Worm (Caenorhabditis elegans) whole organism, L1 larva: ENCODE measurements around the gene srx-67.

Experiments used
- C16A3.4 ChIP-seq: fragments of 150-350 bp; optimal IDR thresholded peaks from 2 replicates; lab custom pipeline; 2014; ENCODE audit warnings: missing biosample characterization, missing genetic modification characterization
- F16B12.6 ChIP-seq: fragments of 150-350 bp; optimal IDR thresholded peaks from 2 replicates; lab custom pipeline; 2014; ENCODE audit warnings: missing biosample characterization, missing genetic modification characterization
- alr-1 ChIP-seq: fragments of 200-800 bp; sonication (Bioruptor generic); optimal IDR thresholded peaks from 2 replicates; lab custom pipeline; 2018; ENCODE audit warnings: borderline replicate concordance, mild to moderate bottlenecking, missing genetic modification characterization, missing compliant biosample characterization
- blmp-1 ChIP-seq: fragments of 150-350 bp; optimal IDR thresholded peaks from 2 replicates; lab custom pipeline; 2014; ENCODE audit warnings: missing biosample characterization, missing genetic modification characterization
- ceh-82 ChIP-seq, 3 experiments: fragments of 150-350 bp in 1 of 3; sonication (generic microtip) in 2 of 3; optimal IDR thresholded peaks; 2 replicates each; lab custom pipeline; 2014 to 2017; ENCODE audit warnings: missing biosample characterization in 3 of 3, missing genetic modification characterization in 3 of 3
- ces-1 ChIP-seq: fragments of 150-350 bp; optimal IDR thresholded peaks from 2 replicates; lab custom pipeline; 2014; ENCODE audit warnings: missing biosample characterization, missing genetic modification reagents, missing genetic modification characterization
- dpl-1 ChIP-seq, 3 experiments: fragments of 150-350 bp in 2 of 3; sonication (generic microtip) in 1 of 3; optimal IDR thresholded peaks; 2 replicates each; lab custom pipeline; 2014 to 2017; ENCODE audit warnings: missing biosample characterization in 3 of 3, missing genetic modification characterization in 3 of 3, missing genetic modification reagents in 3 of 3
- dsc-1 ChIP-seq: sonication (generic microtip); optimal IDR thresholded peaks from 2 replicates; lab custom pipeline; 2016; ENCODE audit warnings: mild to moderate bottlenecking, missing genetic modification characterization, missing compliant biosample characterization
- efl-3 ChIP-seq: fragments of 200-800 bp; sonication (Bioruptor generic); optimal IDR thresholded peaks from 2 replicates; lab custom pipeline; 2018; ENCODE audit warnings: mild to moderate bottlenecking, missing genetic modification characterization, missing compliant biosample characterization
- egl-13 ChIP-seq: sonication (generic microtip); optimal IDR thresholded peaks from 2 replicates; lab custom pipeline; 2016; ENCODE audit warnings: missing genotype, missing genetic modification reagents, missing genetic modification characterization, missing compliant biosample characterization
- elt-2 ChIP-seq: sonication (generic microtip); optimal IDR thresholded peaks from 2 replicates; lab custom pipeline; 2016; ENCODE audit warnings: missing genetic modification characterization, mild to moderate bottlenecking, inconsistent platforms, missing compliant biosample characterization, missing genetic modification reagents
- elt-3 ChIP-seq, 6 experiments: fragments of 150-350 bp in 1 of 6; sonication (generic microtip); optimal IDR thresholded peaks; 2 replicates each; lab custom pipeline; 2017 to 2018; ENCODE audit warnings: missing biosample characterization in 6 of 6, missing genetic modification characterization in 6 of 6, inconsistent platforms in 1 of 6
- fkh-10 ChIP-seq: sonication (generic microtip); optimal IDR thresholded peaks from 2 replicates; lab custom pipeline; 2017; ENCODE audit warnings: missing biosample characterization, missing genetic modification reagents, missing genetic modification characterization
- fkh-8 ChIP-seq: sonication (generic microtip); optimal IDR thresholded peaks from 2 replicates; lab custom pipeline; 2016; ENCODE audit warnings: mild to moderate bottlenecking, missing genetic modification characterization, missing compliant biosample characterization
- fos-1 ChIP-seq: fragments of 150-350 bp; optimal IDR thresholded peaks from 2 replicates; lab custom pipeline; 2014; ENCODE audit warnings: missing biosample characterization, missing genetic modification characterization
- hlh-4 ChIP-seq: sonication (generic microtip); optimal IDR thresholded peaks from 2 replicates; lab custom pipeline; 2016; ENCODE audit warnings: mild to moderate bottlenecking, missing genetic modification characterization, missing compliant biosample characterization
- hpl-2 ChIP-seq: fragments of 150-350 bp; optimal IDR thresholded peaks from 2 replicates; lab custom pipeline; 2014; ENCODE audit warnings: missing biosample characterization, missing genetic modification reagents, missing genetic modification characterization
- isw-1 ChIP-seq: fragments of 200-800 bp; sonication (Bioruptor generic); IDR thresholded peaks from 2 replicates; pipeline ENCODE4 v1.3.6; 2022; ENCODE audit warnings: missing genetic modification characterization, missing compliant biosample characterization
- jun-1 ChIP-seq: fragments of 150-350 bp; optimal IDR thresholded peaks from 2 replicates; lab custom pipeline; 2014; ENCODE audit warnings: missing biosample characterization, missing genetic modification reagents, missing genetic modification characterization
- lin-13 ChIP-seq: fragments of 150-350 bp; optimal IDR thresholded peaks from 2 replicates; lab custom pipeline; 2014; ENCODE audit warnings: missing biosample characterization, missing genetic modification reagents, missing genetic modification characterization
- lin-14 ChIP-seq: fragments of 200-800 bp; sonication (Bioruptor generic); optimal IDR thresholded peaks from 2 replicates; lab custom pipeline; 2018; ENCODE audit warnings: mild to moderate bottlenecking, missing genetic modification characterization, moderate library complexity, missing compliant biosample characterization
- lin-35 ChIP-seq, 2 experiments: fragments of 150-350 bp; optimal IDR thresholded peaks; 2 replicates each; lab custom pipeline; 2014; ENCODE audit warnings: missing biosample characterization in 2 of 2, missing genetic modification characterization in 2 of 2, missing genetic modification reagents in 2 of 2
- lin-39 ChIP-seq: fragments of 150-350 bp; optimal IDR thresholded peaks from 2 replicates; lab custom pipeline; 2014; ENCODE audit warnings: missing biosample characterization, missing genetic modification reagents, missing genetic modification characterization
- lir-3 ChIP-seq: sonication (generic microtip); optimal IDR thresholded peaks from 2 replicates; lab custom pipeline; 2016; ENCODE audit warnings: mild to moderate bottlenecking, missing genetic modification characterization, moderate library complexity, missing compliant biosample characterization; ENCODE audit not compliant: poor library complexity
- lsy-2 ChIP-seq, 2 experiments: fragments of 150-350 bp; optimal IDR thresholded peaks; 2 replicates each; lab custom pipeline; 2014; ENCODE audit warnings: missing biosample characterization in 2 of 2, missing genetic modification characterization in 2 of 2
- mab-9 ChIP-seq: fragments of 200-800 bp; sonication (Bioruptor generic); IDR thresholded peaks from 2 replicates; pipeline ENCODE4 v1.3.6; 2022; ENCODE audit warnings: missing genetic modification reagents, missing genetic modification characterization, missing compliant biosample characterization
- mdl-1 ChIP-seq, 2 experiments: fragments of 150-350 bp; optimal IDR thresholded peaks; 2 replicates each; lab custom pipeline; 2014 to 2017; ENCODE audit warnings: missing biosample characterization in 2 of 2, missing genetic modification characterization in 2 of 2, inconsistent platforms in 1 of 2
- mep-1 ChIP-seq: fragments of 150-350 bp; optimal IDR thresholded peaks from 2 replicates; lab custom pipeline; 2014; ENCODE audit warnings: missing biosample characterization, missing genetic modification characterization
- nhr-11 ChIP-seq: fragments of 150-350 bp; optimal IDR thresholded peaks from 2 replicates; lab custom pipeline; 2014; ENCODE audit warnings: missing biosample characterization, missing genetic modification characterization
- nhr-20 ChIP-seq: sonication (generic microtip); optimal IDR thresholded peaks from 2 replicates; lab custom pipeline; 2016; ENCODE audit warnings: mild to moderate bottlenecking, missing genetic modification characterization, missing compliant biosample characterization
- nhr-237 ChIP-seq: fragments of 150-350 bp; optimal IDR thresholded peaks from 2 replicates; lab custom pipeline; 2014; ENCODE audit warnings: missing biosample characterization, missing genetic modification characterization
- nhr-47 ChIP-seq: sonication (generic microtip); optimal IDR thresholded peaks from 2 replicates; lab custom pipeline; 2016; ENCODE audit warnings: mild to moderate bottlenecking, missing genetic modification characterization, moderate library complexity, missing compliant biosample characterization
- nhr-84 ChIP-seq: sonication (generic microtip); optimal IDR thresholded peaks from 2 replicates; lab custom pipeline; 2017; ENCODE audit warnings: missing biosample characterization, missing genetic modification characterization
- pag-3 ChIP-seq: sonication (generic microtip); optimal IDR thresholded peaks from 2 replicates; lab custom pipeline; 2017; ENCODE audit warnings: missing genetic modification characterization, mild to moderate bottlenecking, missing compliant biosample characterization, antibody characterized with exemption, borderline replicate concordance; ENCODE audit not compliant: insufficient read depth
- pqm-1 ChIP-seq: sonication (generic microtip); optimal IDR thresholded peaks from 3 replicates; lab custom pipeline; 2017; ENCODE audit warnings: missing biosample characterization, missing genetic modification characterization
- rnt-1 ChIP-seq: sonication (generic microtip); optimal IDR thresholded peaks from 2 replicates; lab custom pipeline; 2016; ENCODE audit warnings: mild to moderate bottlenecking, missing genetic modification characterization, moderate library complexity, missing compliant biosample characterization
- skn-1 ChIP-seq: fragments of 150-350 bp; optimal IDR thresholded peaks from 2 replicates; lab custom pipeline; 2014; ENCODE audit warnings: missing biosample characterization, missing genetic modification characterization
- snpc-4 ChIP-seq: fragments of 150-350 bp; optimal IDR thresholded peaks from 2 replicates; lab custom pipeline; 2014; ENCODE audit warnings: missing biosample characterization, missing genetic modification characterization
- sptf-1 ChIP-seq: fragments of 150-350 bp; optimal IDR thresholded peaks from 2 replicates; lab custom pipeline; 2014; ENCODE audit warnings: missing biosample characterization, missing genetic modification characterization
- swsn-7 ChIP-seq: sonication (generic microtip); optimal IDR thresholded peaks from 2 replicates; lab custom pipeline; 2016; ENCODE audit warnings: missing genetic modification characterization, missing compliant biosample characterization
- tlp-1 ChIP-seq: fragments of 150-350 bp; optimal IDR thresholded peaks from 2 replicates; lab custom pipeline; 2014; ENCODE audit warnings: missing biosample characterization, missing genetic modification characterization
- unc-30 ChIP-seq: sonication (generic microtip); optimal IDR thresholded peaks from 2 replicates; lab custom pipeline; 2017; ENCODE audit warnings: missing biosample characterization, missing genetic modification characterization
- zag-1 ChIP-seq: fragments of 150-350 bp; optimal IDR thresholded peaks from 2 replicates; lab custom pipeline; 2014; ENCODE audit warnings: missing biosample characterization, missing genetic modification characterization
- ztf-4 ChIP-seq: fragments of 150-350 bp; optimal IDR thresholded peaks from 2 replicates; lab custom pipeline; 2014; ENCODE audit warnings: missing biosample characterization, missing genetic modification characterization

Gene srx-67

ce11 chrV:3945053-3945452, 28.5 kb downstream of the srx-67 start, which contains the start of gene cyp-35B3:
Gene cyp-35B3, plus strand, starts transcription at chrV:3945353.
- no peak for TF ChIP-seq nhr-84
- TF ChIP-seq nhr-237 (tag; lab: Kevin White, UChicago) = no peak
- TF ChIP-seq skn-1 (tag; lab: Kevin White, UChicago) = no peak
- no peak for TF ChIP-seq dpl-1 (GFP tag; optimal IDR thresholded peaks at IDR 0.05; lab: Kevin White, UChicago)
- no peak for TF ChIP-seq swsn-7 (tag; lab: Kevin White, UChicago)
- TF ChIP-seq egl-13 (tag; lab: Kevin White, UChicago) = no peak
- TF ChIP-seq ces-1 (GFP tag; lab: Kevin White, UChicago) = no peak
- TF ChIP-seq hpl-2 (GFP tag; lab: Kevin White, UChicago) = no peak
- TF ChIP-seq lin-35 (GFP tag; optimal IDR thresholded peaks at IDR 0.05; lab: Kevin White, UChicago) = no peak
- no peak for TF ChIP-seq efl-3 (GFP tag; lab: Kevin White, UChicago)
- TF ChIP-seq unc-30 (tag; lab: Kevin White, UChicago) = no peak

DNA sequence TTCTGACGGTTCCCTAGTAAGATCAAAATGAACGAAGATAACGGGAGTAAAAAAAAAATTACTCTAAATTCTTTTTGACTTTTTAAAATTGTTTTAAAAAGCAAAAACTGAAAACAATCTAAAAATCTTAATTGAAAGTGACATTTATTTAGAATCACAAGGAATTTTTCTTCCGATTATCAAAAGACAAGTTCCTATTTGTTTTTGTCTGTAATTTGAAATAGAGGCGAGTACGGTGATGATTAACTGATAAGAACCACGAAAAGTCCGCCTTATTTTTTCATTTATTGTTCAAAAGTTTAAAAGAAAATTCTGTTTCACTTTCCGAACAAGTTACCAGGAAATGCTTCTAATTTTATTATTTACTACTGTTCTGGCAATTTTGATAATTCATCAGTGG, 33.1 kb downstream of the srx-67 start, which contains the start of gene dach-1:
Gene dach-1 (plus strand): TSS at position 301 of the 400 bp plus-strand sequence.
- no peak for TF ChIP-seq fkh-10
- no peak for TF ChIP-seq zag-1
- TF ChIP-seq sptf-1 (tag; lab: Kevin White, UChicago) = no peak
- no peak for TF ChIP-seq fos-1 (tag; lab: Kevin White, UChicago)
- no peak for TF ChIP-seq lin-39 (tag; lab: Kevin White, UChicago)
- no peak for TF ChIP-seq mdl-1 (tag; optimal IDR thresholded peaks at IDR 0.05; lab: Kevin White, UChicago)
- no peak for TF ChIP-seq lin-14 (GFP tag; lab: Kevin White, UChicago)
- TF ChIP-seq dsc-1 (tag; lab: Kevin White, UChicago) = no peak
- no peak for TF ChIP-seq elt-3 (tag; optimal IDR thresholded peaks at IDR 0.05; lab: Kevin White, UChicago)
- TF ChIP-seq ceh-82 (tag; optimal IDR thresholded peaks at IDR 0.05; lab: Kevin White, UChicago) = no peak
- TF ChIP-seq ztf-4 (tag; lab: Kevin White, UChicago) = no peak
- no peak for TF ChIP-seq nhr-47 (tag; lab: Kevin White, UChicago)
- TF ChIP-seq fkh-8 = no peak

- no peak for TF ChIP-seq sptf-1 (tag; lab: Kevin White, UChicago)
- TF ChIP-seq dpl-1 (GFP tag; optimal IDR thresholded peaks at IDR 0.05; lab: Kevin White, UChicago) = no peak
- no peak for TF ChIP-seq elt-2 (tag; lab: Kevin White, UChicago)
- no peak for TF ChIP-seq F16B12.6 (tag; lab: Kevin White, UChicago)
- TF ChIP-seq mep-1 (tag; lab: Kevin White, UChicago) = no peak
- TF ChIP-seq C16A3.4 (tag; lab: Kevin White, UChicago) = no peak
- no peak for TF ChIP-seq mdl-1 (tag; optimal IDR thresholded peaks at IDR 0.05; lab: Kevin White, UChicago)
- no peak for TF ChIP-seq jun-1
Measured at ce11 chrV:3953739-3954138, 37.2 kb downstream of the srx-67 start, which contains the start of gene str-247. Gene str-247, plus strand, starts transcription at chrV:3954039.

DNA sequence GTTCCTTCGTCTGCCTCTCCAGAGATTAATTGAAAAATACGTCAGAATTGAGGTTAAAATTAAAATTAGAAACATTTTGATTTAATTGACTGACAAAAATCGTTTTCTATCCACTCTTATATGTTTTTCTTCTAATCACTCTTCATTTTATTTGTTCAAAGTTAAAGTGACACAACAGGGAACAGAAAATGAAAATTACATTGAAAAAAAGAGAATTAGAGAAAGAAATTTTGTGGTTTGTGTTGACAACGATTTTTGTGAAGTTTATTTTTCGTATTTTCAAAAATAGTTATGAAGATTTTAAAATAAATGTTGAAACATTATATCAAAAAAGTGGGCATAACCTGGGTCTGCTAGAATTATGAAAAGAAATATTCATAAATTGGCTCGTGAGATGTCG, 41.0 kb downstream of the srx-67 start, which contains the start of gene cyp-34A5:
Gene cyp-34A5 (minus strand): TSS at position 101 of the 400 bp plus-strand sequence.
- TF ChIP-seq lir-3 (tag; lab: Kevin White, UChicago) (no peak), unc-30 (tag; lab: Kevin White, UChicago) (no peak), hlh-4 (tag; lab: Kevin White, UChicago) (no peak), nhr-20 (tag; lab: Kevin White, UChicago) (peak; percentile 30), elt-2 (tag; lab: Kevin White, UChicago) (no peak)

DNA sequence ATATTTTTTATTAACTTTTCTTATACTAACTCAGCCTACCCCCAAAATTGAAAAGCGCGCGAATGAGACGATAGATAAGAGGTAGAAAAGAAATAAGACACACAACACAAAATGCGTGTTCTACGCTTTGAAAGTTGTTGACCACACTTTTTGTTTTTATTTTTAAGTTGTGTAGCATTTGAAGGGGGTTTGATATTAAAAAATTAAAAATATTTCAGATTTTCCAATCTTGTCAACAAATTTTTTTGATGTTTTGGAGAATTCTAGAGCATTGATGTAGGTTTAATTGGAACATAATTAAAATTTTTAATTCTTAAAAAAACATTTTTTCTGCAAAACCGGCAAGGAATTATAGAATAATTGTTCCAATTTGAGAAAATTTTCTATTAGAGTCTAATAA, 44.7 kb downstream of the srx-67 start, which contains the start of gene cyp-34A6:
Gene cyp-34A6 (minus strand): TSS at position 101 of the 400 bp plus-strand sequence.
- TF ChIP-seq nhr-47 (tag; lab: Kevin White, UChicago) (no peak), tlp-1 (tag; lab: Kevin White, UChicago) (no peak), jun-1 (no peak), pqm-1 (tag; lab: Kevin White, UChicago) (no peak), fkh-10 (no peak), snpc-4 (tag; lab: Kevin White, UChicago) (no peak), rnt-1 (tag; lab: Kevin White, UChicago) (no peak), lin-39 (tag; lab: Kevin White, UChicago) (no peak), dsc-1 (tag; lab: Kevin White, UChicago) (no peak), blmp-1 (tag; lab: Kevin White, UChicago) (no peak), lsy-2 (tag; optimal IDR thresholded peaks at IDR 0.05; lab: Kevin White, UChicago) (no peak), hlh-4 (tag; lab: Kevin White, UChicago) (no peak), mep-1 (tag; lab: Kevin White, UChicago) (no peak), lin-13 (no peak), alr-1 (tag; lab: Kevin White, UChicago) (no peak), pag-3 (no peak), nhr-11 (tag; lab: Kevin White, UChicago) (no peak), isw-1 (GFP tag; lab: Robert Waterston, UW) (no peak), mab-9 (GFP tag; lab: Robert Waterston, UW) (no peak)
